ENCODE assay signal across 4 fruit fly cellular contexts in the genomic region with DNA sequence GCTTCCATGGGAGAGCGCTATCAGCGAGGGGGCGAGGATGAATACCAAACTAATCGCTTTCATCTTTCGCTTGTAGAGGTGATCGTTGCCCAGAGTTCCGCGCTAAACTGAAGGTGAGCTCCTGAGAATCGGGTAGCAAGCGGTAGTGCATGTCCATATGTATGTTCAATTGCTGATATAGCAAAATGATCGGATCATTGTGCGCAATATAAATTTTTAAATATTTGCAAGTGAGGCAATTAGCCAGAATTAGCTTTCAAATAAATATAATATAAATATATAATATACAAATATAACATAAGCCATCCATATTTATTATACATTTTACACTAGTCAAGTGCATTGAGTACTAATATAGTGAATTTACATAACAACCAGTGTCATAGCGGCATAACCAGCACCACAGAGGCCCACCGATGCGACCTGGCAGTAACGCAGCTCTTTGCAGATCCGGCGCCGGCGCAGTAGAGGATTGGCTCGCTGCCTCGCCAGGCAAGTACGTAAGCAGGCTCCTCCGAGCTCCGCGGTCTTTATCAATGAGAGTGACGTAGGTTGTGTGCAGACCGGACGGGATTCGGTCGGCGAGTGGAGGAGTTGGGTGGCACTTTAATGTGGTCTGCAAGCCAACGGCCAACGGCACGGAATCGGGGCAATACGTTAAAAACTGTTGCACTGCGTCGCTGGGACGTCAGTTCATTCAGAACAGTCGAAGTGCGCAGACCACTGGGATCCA.
TF ChIP-seq lines count a peak whose summit lies in the region.

A gene (minus strand): TSS at position 88 of the 733 bp plus-strand sequence.
A gene (plus strand): TSS at position 683 of the 733 bp plus-strand sequence.

- no peak for TF ChIP-seq CTCF in whole organism, embryonic (GFP tag; optimal IDR thresholded peaks at IDR 0.05; lab: Kevin White, UChicago)

TF ChIP-seq in whole organism, adult, 20 proteins besides CTCF, POLR2A, EP300 and RAD21:
- TF ChIP-seq Mnt (GFP tag; optimal IDR thresholded peaks at IDR 0.05; lab: Kevin White, UChicago) (no peak), cic (GFP tag; optimal IDR thresholded peaks at IDR 0.05; lab: Kevin White, UChicago) (peak; percentile 55), CG14711 (tag; optimal IDR thresholded peaks at IDR 0.05; lab: Kevin White, UChicago) (no peak), CG11617 (GFP tag; optimal IDR thresholded peaks at IDR 0.05; lab: Kevin White, UChicago) (peak; percentile 25), kay (GFP tag; lab: Kevin White, UChicago; ENCODE audit: borderline replicate concordance) (no peak), Clk (GFP tag; optimal IDR thresholded peaks at IDR 0.05; lab: Kevin White, UChicago) (no peak), tj (GFP tag; optimal IDR thresholded peaks at IDR 0.05; lab: Kevin White, UChicago) (peak; percentile 96), CG33017 (tag; optimal IDR thresholded peaks at IDR 0.05; lab: Kevin White, UChicago) (no peak), CG7101 (tag; optimal IDR thresholded peaks at IDR 0.05; lab: Kevin White, UChicago) (peak; percentile 39), cnc (optimal IDR thresholded peaks at IDR 0.05; lab: Kevin White, UChicago) (no peak), bab1 (GFP tag; optimal IDR thresholded peaks at IDR 0.05; lab: Kevin White, UChicago) (no peak)

TF ChIP-seq in whole organism, embryonic, 481 proteins besides CTCF, POLR2A, EP300 and RAD21 (continues in another document):
- TF ChIP-seq Hmx (GFP tag; optimal IDR thresholded peaks at IDR 0.05; lab: Kevin White, UChicago) (no peak), HHEX (GFP tag; optimal IDR thresholded peaks at IDR 0.05; lab: Kevin White, UChicago) (no peak), mam (GFP tag; optimal IDR thresholded peaks at IDR 0.05; lab: Kevin White, UChicago) (no peak), insv (GFP tag; optimal IDR thresholded peaks at IDR 0.05; lab: Kevin White, UChicago) (no peak), trem (tag; optimal IDR thresholded peaks at IDR 0.05; lab: Kevin White, UChicago) (no peak), sd (tag; optimal IDR thresholded peaks at IDR 0.05; lab: Kevin White, UChicago) (no peak), Mrtf (GFP tag; IDR thresholded peaks at IDR 0.05; lab: Robert Waterston, UW) (0 out of 3 replicates have a peak, but pooled peaks have one; percentile 5), scrt (GFP tag; optimal IDR thresholded peaks at IDR 0.05; lab: Kevin White, UChicago) (peak; percentile 83), ems (GFP tag; optimal IDR thresholded peaks at IDR 0.05; lab: Kevin White, UChicago) (no peak), ewg (GFP tag; optimal IDR thresholded peaks at IDR 0.05; lab: Kevin White, UChicago) (peak; percentile 60), bab2 (GFP tag; optimal IDR thresholded peaks at IDR 0.05; lab: Kevin White, UChicago) (no peak), ftz-f1 (GFP tag; optimal IDR thresholded peaks at IDR 0.05; lab: Kevin White, UChicago) (no peak), CG33557 (GFP tag; optimal IDR thresholded peaks at IDR 0.05; lab: Kevin White, UChicago) (no peak), Tbp (GFP tag; optimal IDR thresholded peaks at IDR 0.05; lab: Kevin White, UChicago) (no peak), p53 (GFP tag; optimal IDR thresholded peaks at IDR 0.05; lab: Kevin White, UChicago) (no peak), Pdp1 (GFP tag; optimal IDR thresholded peaks at IDR 0.05; lab: Kevin White, UChicago) (peak in 1 of 2 experiments; percentile 3), Neu2 (GFP tag; optimal IDR thresholded peaks at IDR 0.05; lab: Kevin White, UChicago; ENCODE audit: borderline replicate concordance) (no peak), al (GFP tag; IDR thresholded peaks at IDR 0.05; lab: Robert Waterston, UW) (no peak), lab (GFP tag; optimal IDR thresholded peaks at IDR 0.05; lab: Kevin White, UChicago) (peak; percentile 22), abd-A (tag; optimal IDR thresholded peaks at IDR 0.05; lab: Kevin White, UChicago) (peak; percentile 9), Ets65A (GFP tag; lab: Kevin White, UChicago) (no peak), CG12769 (tag; optimal IDR thresholded peaks at IDR 0.05; lab: Kevin White, UChicago) (no peak), CG7357 (GFP tag; IDR thresholded peaks at IDR 0.05; lab: Robert Waterston, UW) (no peak), Oaz (GFP tag; IDR thresholded peaks at IDR 0.05; lab: Robert Waterston, UW) (no peak), fd102C (GFP tag; optimal IDR thresholded peaks at IDR 0.05; lab: Kevin White, UChicago) (no peak)

TF ChIP-seq in whole organism, prepupa, 60 proteins besides CTCF, POLR2A, EP300 and RAD21:
- TF ChIP-seq CG16779 (tag; optimal IDR thresholded peaks at IDR 0.05; lab: Kevin White, UChicago) (peak; percentile 2), Met (GFP tag; optimal IDR thresholded peaks at IDR 0.05; lab: Kevin White, UChicago) (no peak)
TF ChIP-seq in whole organism, prepupa: peak in this region for 1.

TF ChIP-seq in whole organism, pupa, 21 proteins besides CTCF, POLR2A, EP300 and RAD21:
- TF ChIP-seq fd96Ca (GFP tag; IDR thresholded peaks at IDR 0.05; lab: Robert Waterston, UW) (no peak), Pif1A (GFP tag; optimal IDR thresholded peaks at IDR 0.05; lab: Kevin White, UChicago) (no peak), CG13204 (GFP tag; optimal IDR thresholded peaks at IDR 0.05; lab: Kevin White, UChicago) (peak; percentile 23), Ets98B (GFP tag; IDR thresholded peaks at IDR 0.05; lab: Robert Waterston, UW) (no peak), CG17806 (tag; optimal IDR thresholded peaks at IDR 0.05; lab: Kevin White, UChicago) (peak; percentile 2), EcR (GFP tag; optimal IDR thresholded peaks at IDR 0.05; lab: Kevin White, UChicago) (no peak), D1 (tag; optimal IDR thresholded peaks at IDR 0.05; lab: Kevin White, UChicago) (no peak)
